Worm (Caenorhabditis elegans): ENCODE measurements around the gene rpl-6.

The rpl-6 gene

DNA sequence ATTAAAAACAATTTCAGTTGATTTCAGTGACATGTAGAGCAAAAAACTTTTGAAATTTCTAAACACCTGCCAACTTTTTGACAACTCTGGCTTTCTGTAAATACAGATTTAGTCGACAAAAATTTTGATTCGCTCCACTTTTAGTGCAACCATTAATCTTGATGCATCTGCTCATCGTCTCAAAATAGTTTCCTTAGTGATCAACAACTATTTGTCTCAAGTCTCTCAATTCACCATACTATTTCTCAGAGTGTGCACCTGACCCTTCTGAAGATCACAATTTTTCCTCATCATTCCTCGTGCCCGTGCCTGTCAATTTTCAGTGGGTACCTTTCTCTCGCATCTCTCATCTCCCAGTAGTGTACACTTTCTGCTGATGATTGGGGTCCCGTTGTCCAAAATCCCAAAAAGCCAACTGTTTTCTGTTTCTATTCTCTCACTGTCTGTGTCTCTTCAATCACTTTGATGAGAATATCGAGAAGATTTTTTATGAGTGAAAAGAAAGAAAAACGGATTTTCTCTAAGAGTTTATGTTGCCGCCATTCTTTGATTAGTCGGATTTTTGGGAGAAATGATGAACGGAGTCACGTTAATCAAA, 8.8 kb downstream of the rpl-6 start:
- no peak for TF ChIP-seq unc-62 (GFP tag; optimal IDR thresholded peaks at IDR 0.05)

DNA sequence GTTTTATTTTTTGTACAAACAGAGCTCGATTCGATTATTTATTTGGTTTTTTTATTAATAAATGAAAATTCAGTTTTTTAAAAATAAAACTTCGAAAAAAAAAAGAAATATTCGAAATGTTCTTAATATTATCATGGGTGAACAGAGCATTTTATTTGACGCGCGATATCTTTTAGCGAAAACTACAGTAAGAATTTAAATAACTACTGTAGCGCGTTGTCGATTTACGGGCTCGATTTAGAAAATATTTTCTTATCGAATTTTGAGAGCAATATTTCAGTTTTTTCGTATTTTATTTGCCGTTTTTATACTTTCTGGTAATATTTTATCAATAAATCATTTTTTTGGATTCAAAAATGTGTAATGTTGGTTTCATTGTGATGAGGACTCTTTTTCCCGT, 12.9 kb downstream of the rpl-6 start:
- no peak for TF ChIP-seq unc-62 (GFP tag; optimal IDR thresholded peaks at IDR 0.05)

DNA sequence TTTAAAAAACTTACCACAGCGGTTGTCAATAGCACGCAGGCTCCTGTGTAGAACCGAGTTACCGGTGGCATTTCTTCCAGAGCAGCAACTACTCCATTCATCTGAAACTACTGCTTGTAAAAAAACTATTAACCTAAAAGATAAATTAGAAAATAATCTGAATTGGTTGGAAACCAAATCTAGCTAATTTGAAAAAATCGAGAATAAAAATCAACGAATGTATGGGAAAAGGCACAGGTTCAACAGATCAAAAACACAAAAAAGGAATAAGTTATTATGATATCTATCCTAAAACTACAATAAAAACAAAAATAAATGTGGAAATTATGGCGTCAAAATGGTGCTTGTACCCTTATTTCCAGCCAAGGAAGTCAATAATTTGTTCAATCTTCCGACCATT, 14.8 kb downstream of the rpl-6 start, which contains the start of gene der-2:
Gene der-2 (minus strand): TSS at position 101 of the 400 bp plus-strand sequence.
- no peak for TF ChIP-seq unc-62 (GFP tag; optimal IDR thresholded peaks at IDR 0.05)

DNA sequence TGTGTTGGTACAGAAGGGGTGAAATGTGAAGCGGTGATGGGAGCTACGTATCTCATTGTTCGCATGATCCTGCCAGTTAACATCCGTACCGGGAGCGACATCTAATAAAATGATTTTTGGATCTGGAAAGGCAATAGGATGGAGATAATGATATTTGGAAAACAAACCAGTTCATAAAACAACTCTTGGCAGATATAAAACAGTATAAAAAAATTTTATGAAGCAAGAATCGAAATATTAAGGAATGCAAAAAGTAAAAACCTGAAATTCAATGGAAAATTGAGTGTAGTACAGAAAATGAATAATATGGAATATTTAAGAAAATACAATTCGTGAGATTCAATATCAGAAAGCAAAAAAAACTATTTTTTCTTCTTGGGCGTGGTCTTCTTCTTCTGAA, 18.4 kb downstream of the rpl-6 start, which contains the start of gene hsp-75:
Gene hsp-75 (minus strand): TSS at position 101 of the 400 bp plus-strand sequence.
- no peak for TF ChIP-seq unc-62 (GFP tag; optimal IDR thresholded peaks at IDR 0.05)

DNA sequence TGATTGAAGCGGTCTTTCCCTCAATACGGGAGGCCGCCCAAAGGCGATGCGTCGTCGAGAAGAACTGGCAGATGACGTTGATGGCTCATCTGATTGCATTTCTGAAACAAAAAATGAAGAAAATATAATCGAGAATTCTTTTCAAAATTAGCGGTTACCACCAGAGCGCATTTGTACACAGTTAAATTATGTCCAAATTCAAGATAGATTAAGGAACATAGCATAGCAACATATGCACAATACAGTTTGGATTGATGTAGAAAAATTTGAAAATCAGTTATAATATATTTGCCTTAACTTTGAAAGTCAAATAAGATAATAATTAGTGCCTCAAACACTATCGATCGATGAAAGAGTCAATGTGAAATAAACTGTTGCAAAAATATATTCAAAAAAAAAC, 21.4 kb downstream of the rpl-6 start, which contains the start of gene R151.8:
Gene R151.8 (minus strand): TSS at position 101 of the 400 bp plus-strand sequence.
- TF ChIP-seq unc-62 (GFP tag; optimal IDR thresholded peaks at IDR 0.05), result no peak

DNA sequence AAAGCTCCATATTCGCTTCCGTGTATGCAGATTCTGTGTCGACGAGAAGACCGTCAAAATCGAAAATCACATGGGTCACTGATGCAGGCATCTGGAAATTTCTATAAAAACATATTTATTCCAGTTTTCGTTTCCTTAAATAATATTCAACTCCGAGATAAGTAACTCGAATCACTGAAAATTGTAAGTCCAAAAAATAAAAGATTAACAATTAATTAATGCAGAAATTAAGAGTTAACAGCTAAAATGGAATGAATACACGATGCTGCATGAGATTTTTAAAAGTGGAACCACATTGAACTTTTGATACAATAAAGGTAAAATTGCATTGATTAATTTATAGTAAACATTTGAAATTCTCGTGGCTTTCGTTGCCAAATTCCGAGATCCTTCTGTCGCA, 22.6 kb downstream of the rpl-6 start, which contains the start of gene R151.10:
Gene R151.10 (minus strand): TSS at position 101 of the 400 bp plus-strand sequence.
- no peak for TF ChIP-seq unc-62 (GFP tag; optimal IDR thresholded peaks at IDR 0.05)

DNA sequence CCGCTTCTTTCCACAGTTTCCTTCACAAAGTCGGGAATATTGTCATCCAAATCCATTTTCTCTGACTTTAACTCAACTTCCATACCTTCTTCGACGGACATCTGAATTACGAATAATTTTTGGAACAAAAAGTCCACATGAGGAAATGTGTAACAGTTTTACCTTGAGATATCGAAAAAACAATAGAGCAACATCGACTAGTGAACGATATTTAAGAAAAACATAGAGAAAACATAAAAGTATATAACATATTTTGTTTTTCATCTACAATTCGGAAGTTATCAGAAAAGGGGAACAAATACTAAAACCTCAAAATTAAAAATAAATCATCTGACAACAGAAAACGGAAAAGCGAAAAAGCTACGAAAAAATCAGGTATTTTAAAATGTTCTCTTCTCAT, 24.5 kb downstream of the rpl-6 start, which contains the start of gene adr-2:
Gene adr-2 (minus strand): TSS at position 101 of the 400 bp plus-strand sequence.
- no peak for TF ChIP-seq unc-62 (GFP tag; optimal IDR thresholded peaks at IDR 0.05)

DNA sequence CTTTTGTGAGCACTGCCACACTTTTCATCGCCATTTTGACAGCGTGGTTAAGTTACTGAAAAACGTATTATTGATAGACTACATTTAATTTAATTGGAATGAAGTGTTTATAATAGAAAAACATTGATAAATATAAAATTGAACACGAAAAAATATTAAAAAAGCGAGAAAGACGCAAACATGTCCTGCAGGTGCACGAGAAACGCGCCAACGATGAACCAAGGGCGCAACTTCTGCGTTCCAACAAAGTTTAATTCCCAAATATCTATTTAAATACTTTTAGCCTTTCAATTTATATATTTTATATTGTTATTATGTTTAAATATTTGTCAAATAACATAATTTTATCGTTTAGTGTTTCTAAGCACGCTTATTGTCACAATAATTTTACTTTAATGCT, 25.9 kb downstream of the rpl-6 start, which contains the start of gene ndus-8:
Gene ndus-8 (minus strand): TSS at position 55 of the 400 bp plus-strand sequence.
- TF ChIP-seq unc-62 (GFP tag; optimal IDR thresholded peaks at IDR 0.05), result no peak

DNA sequence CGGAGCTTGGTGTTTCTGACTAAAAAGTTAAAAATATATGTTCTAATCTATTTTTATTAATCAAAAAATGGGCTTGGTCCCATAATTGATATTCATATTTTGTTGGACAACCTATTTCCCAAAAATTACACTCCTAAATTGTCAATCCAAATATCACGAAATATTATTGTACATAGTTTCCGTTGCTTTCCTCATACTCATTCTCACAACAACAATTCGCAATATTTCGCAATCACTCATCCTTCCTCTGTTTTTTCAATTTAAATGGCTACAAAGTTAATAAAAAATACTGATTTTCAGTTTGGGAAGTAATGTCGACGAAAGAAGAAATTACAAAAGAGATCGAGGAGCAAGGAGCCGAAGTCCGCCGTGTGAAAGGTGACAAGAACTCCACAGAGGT, 30.5 kb downstream of the rpl-6 start, which contains the start of gene pars-1:
Gene pars-1 (plus strand): TSS at position 301 of the 400 bp plus-strand sequence.
- no peak for TF ChIP-seq unc-62 (GFP tag; optimal IDR thresholded peaks at IDR 0.05)

DNA sequence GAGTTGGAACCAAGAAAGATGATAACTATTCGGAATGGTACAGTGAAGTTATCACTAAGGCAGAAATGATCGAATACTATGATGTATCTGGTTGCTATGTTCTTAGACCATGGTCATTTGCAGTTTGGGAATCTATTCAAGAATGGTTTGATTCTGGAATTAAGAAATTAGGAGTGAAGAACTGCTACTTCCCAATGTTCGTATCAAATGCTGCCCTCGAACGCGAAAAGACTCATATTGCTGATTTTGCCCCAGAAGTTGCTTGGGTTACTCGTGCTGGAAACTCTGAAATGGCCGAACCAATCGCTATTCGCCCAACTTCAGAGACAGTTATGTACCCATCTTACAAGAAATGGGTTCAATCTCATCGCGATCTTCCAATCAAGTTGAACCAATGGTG, 31.2 kb downstream of the rpl-6 start:
- no peak for TF ChIP-seq unc-62 (GFP tag; optimal IDR thresholded peaks at IDR 0.05)

DNA sequence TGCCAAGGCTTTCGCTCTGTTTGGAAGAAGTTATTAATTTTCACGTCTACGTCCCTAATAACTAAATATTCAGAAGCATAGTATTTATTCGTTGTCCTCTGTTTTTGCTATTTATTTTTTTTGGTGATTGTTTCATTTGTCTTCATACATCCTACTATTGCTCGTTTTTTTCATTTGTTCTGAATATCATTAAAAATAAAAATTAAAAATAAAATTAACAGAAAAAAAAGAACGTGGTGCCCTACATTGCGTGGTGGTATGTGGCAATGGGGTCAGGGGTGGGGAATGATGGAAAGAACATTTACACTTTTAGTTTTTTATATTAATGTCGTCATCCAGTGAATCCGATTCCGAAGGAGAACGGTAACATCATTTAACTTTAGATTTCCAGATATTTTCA, 32.8 kb downstream of the rpl-6 start, which contains the start of gene ztf-31:
Gene ztf-31 (plus strand): TSS at position 301 of the 400 bp plus-strand sequence.
- TF ChIP-seq unc-62 (GFP tag; optimal IDR thresholded peaks at IDR 0.05), result no peak

DNA sequence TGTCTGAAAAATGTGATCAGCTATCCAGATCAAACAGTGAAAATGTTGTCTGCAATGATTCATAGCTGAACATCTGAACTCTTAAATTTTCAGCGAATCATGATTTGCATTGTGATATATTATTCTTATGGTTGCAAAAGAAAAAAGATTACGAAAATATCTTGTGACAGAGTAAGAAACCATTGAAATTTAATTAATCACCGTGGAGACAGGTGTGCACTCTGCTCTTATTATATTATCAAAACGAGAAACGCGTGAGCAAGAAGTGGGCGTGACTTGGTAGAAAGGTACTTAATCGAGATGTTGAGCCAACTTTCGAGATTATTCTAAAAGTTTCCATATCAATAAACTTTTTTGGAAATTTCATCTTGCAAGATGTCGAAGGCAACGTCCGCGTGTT, 34.7 kb downstream of the rpl-6 start, which contains the start of gene osm-10:
Gene osm-10 (plus strand): TSS at position 293 of the 400 bp plus-strand sequence.
- TF ChIP-seq unc-62 (GFP tag; optimal IDR thresholded peaks at IDR 0.05), result no peak

DNA sequence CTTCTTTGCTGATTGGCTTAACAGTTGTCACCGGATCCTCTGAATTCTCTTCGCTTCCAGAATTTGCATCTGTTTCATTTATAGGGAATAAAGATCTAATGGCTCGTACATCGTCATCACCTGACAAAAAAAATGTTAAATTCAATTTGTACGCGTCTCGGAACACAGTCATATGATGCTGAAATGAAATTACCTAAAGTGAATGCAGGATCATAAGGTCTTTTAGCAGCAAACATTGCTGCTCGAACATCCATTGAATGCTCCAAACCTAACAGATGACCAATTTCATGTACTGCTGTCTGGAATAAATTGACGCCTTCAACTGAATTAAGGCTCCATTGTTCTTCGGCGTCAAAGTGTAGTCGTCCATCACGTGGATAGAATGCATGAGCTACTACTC, 38.1 kb downstream of the rpl-6 start:
- TF ChIP-seq unc-62 (GFP tag; optimal IDR thresholded peaks at IDR 0.05), result no peak

DNA sequence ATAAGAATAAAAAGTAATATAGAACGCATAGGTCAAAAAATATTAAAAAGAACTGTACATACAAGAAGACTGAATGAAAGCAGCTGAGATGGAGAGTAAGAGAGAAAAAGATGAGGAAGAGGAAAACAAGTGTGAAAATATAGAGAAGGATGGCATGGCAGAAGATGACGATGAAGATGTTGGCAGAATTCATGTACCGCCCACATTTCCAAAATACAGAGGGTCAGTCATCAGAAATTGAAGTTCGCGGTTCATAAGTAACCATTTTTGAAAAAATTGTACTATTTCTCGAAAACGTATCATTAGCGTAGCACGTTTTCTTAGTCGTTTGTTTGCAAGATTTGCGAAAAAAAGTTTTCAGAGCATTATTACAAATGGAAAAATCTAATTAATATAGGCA, 39.5 kb downstream of the rpl-6 start, which contains the start of gene zmp-6:
Gene zmp-6 (minus strand): TSS at position 101 of the 400 bp plus-strand sequence.
- no peak for TF ChIP-seq unc-62 (GFP tag; optimal IDR thresholded peaks at IDR 0.05)

DNA sequence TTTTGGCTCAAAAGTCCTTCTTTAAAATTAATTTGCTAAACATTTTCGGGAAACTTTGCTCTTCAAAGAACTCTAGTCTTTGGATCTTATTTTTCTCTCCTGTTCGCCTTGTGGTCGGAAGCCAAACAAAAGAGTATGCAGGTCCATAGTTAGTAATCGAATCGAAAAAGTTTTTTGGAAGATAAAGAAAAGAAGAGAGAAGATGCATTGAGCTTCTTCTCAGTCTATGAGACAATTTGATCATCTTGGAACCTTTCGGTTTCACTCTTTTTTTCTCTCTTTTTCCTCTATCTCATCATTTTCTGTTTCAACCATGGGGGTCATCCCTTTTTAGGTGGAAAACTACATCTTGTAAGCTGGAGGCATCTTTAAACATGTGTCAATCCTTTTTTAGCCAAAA, 45.4 kb downstream of the rpl-6 start:
- TF ChIP-seq unc-62 (GFP tag; optimal IDR thresholded peaks at IDR 0.05), result no peak

DNA sequence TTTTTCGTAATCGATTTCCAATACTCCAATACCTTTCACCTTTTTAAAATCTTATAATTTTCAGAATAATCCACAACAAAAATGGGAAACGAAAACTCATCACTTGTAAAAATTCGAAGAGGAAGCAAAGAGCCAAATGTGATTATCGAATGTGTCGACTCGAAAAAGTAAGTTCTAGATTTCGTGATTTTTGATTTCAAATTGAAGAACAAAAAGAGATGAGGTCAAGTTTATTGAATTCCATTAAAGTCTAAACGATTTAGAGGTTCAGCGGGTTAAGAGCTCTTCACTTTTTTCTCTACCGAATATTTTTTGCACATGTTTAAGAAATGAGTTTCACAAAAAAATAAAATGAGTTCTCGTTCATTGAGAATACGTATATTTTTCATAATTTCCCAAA, 50.7 kb downstream of the rpl-6 start, which contains the start of gene B0361.4:
Gene B0361.4 (plus strand): TSS at position 61 of the 400 bp plus-strand sequence.
- no peak for TF ChIP-seq unc-62 (GFP tag; optimal IDR thresholded peaks at IDR 0.05)

Measured in whole organism, dauer.